Fruit fly (Drosophila melanogaster) whole organism: Measurements from ENCODE around the gene whe.

Experiments
- CG8478 ChIP-seq: fragments of >200 bp; optimal IDR thresholded peaks from 2 replicates; lab custom pipeline; 2018; ENCODE audit warnings: inconsistent platforms
- Dll ChIP-seq: fragments of >200 bp; optimal IDR thresholded peaks from 2 replicates; lab custom pipeline; 2017
- EcR ChIP-seq, 2 experiments: fragments of >200 bp; optimal IDR thresholded peaks; 2 replicates each; lab custom pipeline; 2017; ENCODE audit warnings: missing biosample characterization in 2 of 2, missing genetic modification characterization in 2 of 2, missing genetic modification reagents in 2 of 2
- pan ChIP-seq: fragments of >200 bp; optimal IDR thresholded peaks from 2 replicates; lab custom pipeline; 2017
- psq ChIP-seq: fragments of >200 bp; optimal IDR thresholded peaks from 2 replicates; lab custom pipeline; 2017
- usp ChIP-seq: fragments of >200 bp; optimal IDR thresholded peaks from 2 replicates; lab custom pipeline; 2017; ENCODE audit warnings: missing biosample characterization, missing genetic modification characterization, mixed read lengths

whe gene

dm6 chrX:21402672-21403071 lies at the start of gene whe:
TSS of gene whe (minus strand) at chrX:21402772.
- TF ChIP-seq pan (lab: Kevin White, UChicago) (no peak), psq (lab: Kevin White, UChicago) (no peak), Dll (no peak), usp (GFP tag; lab: Kevin White, UChicago) (no peak), EcR (GFP tag; optimal IDR thresholded peaks at IDR 0.05; lab: Kevin White, UChicago) (no peak), CG8478 (no peak)

dm6 chrX:21440687-21441086 lies 38.1 kb upstream of the whe start:
- no peak for TF ChIP-seq pan (lab: Kevin White, UChicago)
- no peak for TF ChIP-seq usp (GFP tag; lab: Kevin White, UChicago)
- TF ChIP-seq EcR (GFP tag; optimal IDR thresholded peaks at IDR 0.05; lab: Kevin White, UChicago): no peak
- no peak for TF ChIP-seq Dll
- TF ChIP-seq psq (lab: Kevin White, UChicago): no peak
- TF ChIP-seq CG8478: no peak

- TF ChIP-seq pan (lab: Kevin White, UChicago) (no peak), usp (GFP tag; lab: Kevin White, UChicago) (no peak), Dll (no peak), psq (lab: Kevin White, UChicago) (no peak), CG8478 (no peak), EcR (GFP tag; optimal IDR thresholded peaks at IDR 0.05; lab: Kevin White, UChicago) (no peak)
These were observed 26.6 kb upstream of the whe start, which contains the start of gene CG10918 for dm6 chrX:21429156-21429555. TSS of gene CG10918 (minus strand) at chrX:21429256.

- TF ChIP-seq usp (GFP tag; lab: Kevin White, UChicago) (no peak), CG8478 (no peak), psq (lab: Kevin White, UChicago) (no peak), EcR (GFP tag; optimal IDR thresholded peaks at IDR 0.05; lab: Kevin White, UChicago) (no peak), Dll (no peak)
These were observed 5.6 kb downstream of the whe start, which contains the start of gene lcs for dm6 chrX:21396860-21397459. TSS of gene lcs (minus strand) at chrX:21397316.

dm6 chrX:21388734-21389133 lies 13.8 kb downstream of the whe start, which contains the start of gene mst:
TSS of gene mst (plus strand) at chrX:21388977.
- TF ChIP-seq pan (lab: Kevin White, UChicago): no peak

- TF ChIP-seq usp (GFP tag; lab: Kevin White, UChicago): no peak
- no peak for TF ChIP-seq Dll
- no peak for TF ChIP-seq pan (lab: Kevin White, UChicago)
- no peak for TF ChIP-seq CG8478
- TF ChIP-seq EcR (GFP tag; optimal IDR thresholded peaks at IDR 0.05; lab: Kevin White, UChicago): no peak
- TF ChIP-seq psq (lab: Kevin White, UChicago): no peak
These were observed 14.9 kb downstream of the whe start, which contains the start of gene Ddx56 for dm6 chrX:21387695-21388094. TSS of gene Ddx56 (minus strand) at chrX:21387946.

dm6 chrX:21378344-21378882 lies 24.2 kb downstream of the whe start:
- TF ChIP-seq psq (lab: Kevin White, UChicago): no peak
- no peak for TF ChIP-seq usp (GFP tag; lab: Kevin White, UChicago)
- no peak for TF ChIP-seq CG8478
- no peak for TF ChIP-seq pan (lab: Kevin White, UChicago)
- TF ChIP-seq EcR (GFP tag; optimal IDR thresholded peaks at IDR 0.05; lab: Kevin White, UChicago): no peak
- TF ChIP-seq Dll: no peak

dm6 chrX:21375595-21376047 lies 27.0 kb downstream of the whe start:
- TF ChIP-seq pan (lab: Kevin White, UChicago) (no peak), usp (GFP tag; lab: Kevin White, UChicago) (no peak), Dll (no peak), psq (lab: Kevin White, UChicago) (no peak), EcR (GFP tag; optimal IDR thresholded peaks at IDR 0.05; lab: Kevin White, UChicago) (no peak), CG8478 (no peak)

dm6 chrX:21373659-21374426 lies 28.7 kb downstream of the whe start, which contains the start of gene slgA:
TSS of gene slgA (plus strand) at chrX:21374002.
- TF ChIP-seq Dll: no peak
- TF ChIP-seq pan (lab: Kevin White, UChicago): no peak
- TF ChIP-seq CG8478: no peak
- no peak for TF ChIP-seq usp (GFP tag; lab: Kevin White, UChicago)
- TF ChIP-seq EcR (GFP tag; optimal IDR thresholded peaks at IDR 0.05; lab: Kevin White, UChicago): no peak
- TF ChIP-seq psq (lab: Kevin White, UChicago): no peak

- TF ChIP-seq EcR (GFP tag; optimal IDR thresholded peaks at IDR 0.05; lab: Kevin White, UChicago) (no peak), pan (lab: Kevin White, UChicago) (no peak), CG8478 (peak; percentile 31), psq (lab: Kevin White, UChicago) (no peak), usp (GFP tag; lab: Kevin White, UChicago) (no peak), Dll (no peak)
These were observed 33.2 kb downstream of the whe start for dm6 chrX:21369149-21369988.

dm6 chrX:21368410-21368918 lies 34.1 kb downstream of the whe start:
- no peak for TF ChIP-seq CG8478
- peak in 1 of 2 experiments; percentile 53 for TF ChIP-seq EcR (GFP tag; optimal IDR thresholded peaks at IDR 0.05; lab: Kevin White, UChicago)
- TF ChIP-seq psq (lab: Kevin White, UChicago): no peak
- no peak for TF ChIP-seq pan (lab: Kevin White, UChicago)
- TF ChIP-seq usp (GFP tag; lab: Kevin White, UChicago): no peak
- TF ChIP-seq Dll: no peak
